Fruit fly (Drosophila melanogaster) S2 (cell line): Measurements from ENCODE around the gene sta.

Source experiments
- CG8478 ChIP-seq: fragments of >200 bp; optimal IDR thresholded peaks from 2 replicates; lab custom pipeline; 2018
- CTCF ChIP-seq, 2 experiments: fragments of >200 bp; optimal IDR thresholded peaks; 2 replicates each; lab custom pipeline; 2018

sta gene

dm6 chrX:1482840-1483518 is at the start of gene sta, which contains the start of gene inc:
Gene sta (minus strand): TSS chrX:1483413.
Gene inc (plus strand): TSS chrX:1483479.
- peak; percentile 23 to 47 for TF ChIP-seq CTCF (optimal IDR thresholded peaks at IDR 0.05; lab: Kevin White, UChicago)
- no peak for TF ChIP-seq CG8478

DNA sequence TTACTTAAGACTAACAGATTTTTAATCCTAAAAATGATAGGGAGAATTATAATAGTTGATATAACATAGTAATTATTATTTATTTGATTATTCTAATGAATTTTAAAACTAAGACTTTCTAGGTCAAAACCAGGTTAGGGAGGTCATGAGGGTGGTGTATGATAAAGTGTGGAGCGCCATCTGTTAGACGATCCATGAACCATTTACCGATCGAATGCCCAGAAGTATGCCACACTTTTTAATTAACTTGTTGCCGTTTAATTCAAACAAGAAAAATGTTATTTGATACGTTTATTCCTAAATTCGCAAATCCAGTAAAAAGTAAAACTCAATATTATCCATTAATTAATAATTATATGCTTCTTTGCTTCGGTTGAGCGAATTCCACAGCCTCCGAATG is 40.1 kb upstream of the sta start:
- TF ChIP-seq CTCF (optimal IDR thresholded peaks at IDR 0.05; lab: Kevin White, UChicago) = peak; percentile 73 to 87

dm6 chrX:1517618-1518017 is 34.4 kb upstream of the sta start:
- TF ChIP-seq CG8478 (no peak), CTCF (optimal IDR thresholded peaks at IDR 0.05; lab: Kevin White, UChicago) (no peak)

dm6 chrX:1513865-1514264 is 30.7 kb upstream of the sta start:
- no peak for TF ChIP-seq CG8478
- TF ChIP-seq CTCF (optimal IDR thresholded peaks at IDR 0.05; lab: Kevin White, UChicago) = no peak

dm6 chrX:1512753-1513226 is 29.6 kb upstream of the sta start, which contains the start of gene CG14795:
Gene CG14795 (minus strand): TSS chrX:1512803.
- TF ChIP-seq CTCF (optimal IDR thresholded peaks at IDR 0.05; lab: Kevin White, UChicago) = peak; percentile 67 to 70
- no peak for TF ChIP-seq CG8478

DNA sequence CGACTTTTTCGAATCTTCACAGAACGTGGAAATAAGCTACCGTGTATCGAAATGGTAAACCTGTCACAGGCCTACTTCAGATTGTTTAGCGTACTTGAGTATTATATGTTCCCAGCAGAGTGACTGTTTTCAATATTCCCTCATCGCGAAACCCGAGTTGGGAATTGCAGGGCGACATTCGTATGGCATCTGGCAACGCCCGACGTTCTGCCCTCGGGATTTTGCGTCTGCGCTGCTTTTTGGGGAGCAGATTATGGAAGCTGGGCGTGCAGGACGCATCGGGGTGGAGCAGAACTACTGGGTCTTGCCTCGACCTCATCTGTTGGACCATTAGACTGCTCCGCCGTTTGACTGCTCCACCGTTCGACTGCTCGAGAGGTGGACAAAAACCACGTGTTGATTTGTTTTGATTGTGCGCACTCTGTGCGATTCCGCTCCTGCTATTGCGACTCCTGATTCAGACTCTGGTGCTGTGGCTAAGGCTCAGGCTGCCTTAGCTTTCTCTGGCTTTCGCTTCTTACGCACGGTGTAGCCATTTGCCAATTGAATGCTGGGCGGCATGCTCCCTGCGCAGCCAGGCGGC is 25.1 kb upstream of the sta start:
- TF ChIP-seq CG8478 = no peak
- TF ChIP-seq CTCF (optimal IDR thresholded peaks at IDR 0.05; lab: Kevin White, UChicago) = no peak

DNA sequence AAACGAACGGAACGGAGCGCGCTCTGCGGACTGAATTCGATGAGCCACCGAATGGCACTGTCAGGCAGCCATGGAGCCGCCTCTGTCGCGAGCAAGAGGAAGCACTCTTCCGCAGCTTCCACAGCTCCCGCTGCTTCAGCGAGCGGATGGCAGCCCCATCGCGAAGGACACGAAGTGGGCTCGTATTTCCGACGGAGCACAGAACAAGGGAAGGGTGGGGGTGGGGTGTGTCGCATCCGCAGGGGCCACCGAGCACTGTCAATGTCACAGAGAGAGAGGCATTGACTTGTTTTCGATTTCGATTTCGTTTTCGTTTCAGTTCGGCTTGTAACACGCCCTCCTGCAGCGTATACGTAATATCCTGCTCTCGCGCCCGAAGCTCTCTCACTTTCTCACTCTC is 24.5 kb upstream of the sta start, which contains the start of gene Nmdar2:
TSS of gene Nmdar2 (minus strand) at position 59 of the 400 bp plus-strand sequence.
- TF ChIP-seq CTCF (optimal IDR thresholded peaks at IDR 0.05; lab: Kevin White, UChicago) = no peak
- no peak for TF ChIP-seq CG8478

- TF ChIP-seq CG8478 = no peak
- TF ChIP-seq CTCF (optimal IDR thresholded peaks at IDR 0.05; lab: Kevin White, UChicago) = no peak
Observed at dm6 chrX:1480426-1480825, 2.8 kb downstream of the sta start.

DNA sequence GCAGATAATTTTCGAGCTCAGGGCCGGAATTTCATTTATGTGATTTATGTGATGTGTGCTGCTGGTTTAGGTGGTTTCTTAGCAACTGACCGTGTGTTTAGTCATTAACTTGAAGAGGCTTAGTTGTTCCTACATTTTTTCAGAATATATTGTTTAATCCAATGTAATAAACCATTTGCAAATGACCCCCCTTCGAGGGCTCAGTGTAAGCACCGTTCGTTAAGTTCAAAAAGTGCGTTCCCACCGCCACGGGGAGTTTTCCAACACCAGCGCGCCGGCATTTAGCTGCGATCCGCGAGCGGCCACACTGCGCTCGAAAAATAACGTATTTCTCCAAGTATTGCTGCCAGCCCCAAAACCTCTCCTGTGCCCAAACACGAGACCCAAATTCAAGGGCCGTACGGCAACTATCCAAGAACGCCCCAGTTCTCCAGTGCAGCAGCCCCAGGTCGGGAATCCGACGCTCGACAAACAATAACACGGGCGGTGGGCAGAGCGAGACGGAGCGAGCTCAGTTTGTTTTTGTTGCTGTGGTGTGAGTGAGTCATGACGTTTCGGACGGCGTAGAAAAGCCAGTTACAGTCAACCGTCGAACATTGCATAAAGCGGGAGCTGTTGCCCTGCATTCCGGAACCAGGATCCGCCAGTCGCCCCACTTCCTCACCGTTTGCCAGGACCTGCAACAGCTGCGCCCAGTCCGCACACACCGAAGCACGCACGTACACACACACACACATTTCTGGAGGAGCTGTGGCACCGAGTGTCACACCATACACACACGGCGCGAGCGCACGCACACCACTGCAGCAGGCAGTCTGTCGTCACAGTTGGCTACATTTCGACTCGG is 4.7 kb downstream of the sta start, which contains the start of gene rush:
TSS of gene rush (plus strand) at position 277 of the 847 bp plus-strand sequence.
- TF ChIP-seq CTCF (optimal IDR thresholded peaks at IDR 0.05; lab: Kevin White, UChicago) (no peak), CG8478 (no peak)

DNA sequence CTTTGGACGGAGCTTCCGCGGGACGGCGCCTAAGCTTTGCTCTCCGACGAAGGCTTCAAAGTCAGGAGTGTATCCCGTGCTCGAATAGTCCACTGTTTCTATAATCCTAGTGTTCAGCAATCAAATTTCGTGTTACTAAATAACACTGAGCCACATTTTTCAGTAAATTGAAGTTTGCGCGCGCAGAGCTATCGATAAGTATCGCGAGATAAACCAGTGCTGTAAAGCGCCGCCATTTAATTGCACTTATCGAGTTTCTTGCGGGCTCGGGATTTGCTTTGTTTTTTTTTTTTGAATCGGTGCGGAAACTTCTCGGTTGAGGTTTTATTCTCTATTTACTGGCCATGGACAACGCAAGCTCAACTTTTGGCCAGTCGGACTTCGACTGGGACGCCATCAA is 6.4 kb downstream of the sta start, which contains the start of the genes Rab27 and mei-38:
TSS of gene Rab27 (minus strand) at position 127 of the 400 bp plus-strand sequence.
TSS of gene mei-38 (plus strand) at position 216 of the 400 bp plus-strand sequence.
- TF ChIP-seq CG8478 (no peak), CTCF (optimal IDR thresholded peaks at IDR 0.05; lab: Kevin White, UChicago) (peak in 1 of 2 experiments; percentile 6)

- TF ChIP-seq CG8478 = no peak
- no peak for TF ChIP-seq CTCF (optimal IDR thresholded peaks at IDR 0.05; lab: Kevin White, UChicago)
Observed at dm6 chrX:1476436-1476835, 6.8 kb downstream of the sta start.

dm6 chrX:1472222-1472621 is 11.0 kb downstream of the sta start, which contains the start of gene CG14780:
Gene CG14780 (plus strand): TSS chrX:1472522.
- no peak for TF ChIP-seq CTCF (optimal IDR thresholded peaks at IDR 0.05; lab: Kevin White, UChicago)
- TF ChIP-seq CG8478 = no peak

- TF ChIP-seq CG8478 = no peak
- no peak for TF ChIP-seq CTCF (optimal IDR thresholded peaks at IDR 0.05; lab: Kevin White, UChicago)
Observed at dm6 chrX:1470562-1470961, 12.7 kb downstream of the sta start, which contains the start of gene pck. Gene pck (plus strand): TSS chrX:1470666.

DNA sequence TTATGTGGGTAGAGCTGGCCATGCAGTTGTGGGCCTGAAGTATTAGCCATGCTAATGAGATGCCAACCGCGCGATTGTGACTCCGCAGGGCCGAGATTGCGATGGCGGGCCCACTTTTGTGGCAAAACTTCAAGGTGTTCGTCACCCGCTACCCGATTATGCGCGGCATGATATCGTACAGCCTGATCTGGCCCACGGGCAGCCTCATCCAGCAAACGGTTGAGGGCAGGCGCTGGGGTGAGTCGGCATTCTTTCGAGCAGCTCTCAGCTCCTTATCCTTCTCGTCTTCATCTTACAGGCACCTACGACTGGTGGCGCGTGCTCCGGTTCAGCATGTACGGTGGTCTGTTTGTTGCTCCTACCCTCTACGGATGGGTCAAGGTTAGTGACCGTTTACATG is 13.5 kb downstream of the sta start, which contains the start of gene CG32808:
TSS of gene CG32808 (minus strand) at position 101 of the 400 bp plus-strand sequence.
- TF ChIP-seq CG8478 (no peak), CTCF (optimal IDR thresholded peaks at IDR 0.05; lab: Kevin White, UChicago) (no peak)

- no peak for TF ChIP-seq CG8478
- TF ChIP-seq CTCF (optimal IDR thresholded peaks at IDR 0.05; lab: Kevin White, UChicago) = no peak
Observed at dm6 chrX:1467382-1467592, 15.9 kb downstream of the sta start, which contains the start of gene CG14778. Gene CG14778 (plus strand): TSS chrX:1467493.
